Worm (Caenorhabditis elegans) whole organism, L4 larva: ENCODE data around the gene slr-2.

Experiments
- F26F4.8 ChIP-seq: fragments of 200-800 bp; sonication (Bioruptor generic); conservative IDR thresholded peaks from 2 replicates; pipeline ENCODE4 v1.3.6; 2022; ENCODE audit warnings: missing genetic modification characterization, missing compliant biosample characterization
- F49E8.2 ChIP-seq: sonication (generic microtip); optimal IDR thresholded peaks from 2 replicates; lab custom pipeline; 2016; ENCODE audit warnings: missing compliant biosample characterization, mild to moderate bottlenecking, missing genetic modification characterization, borderline replicate concordance
- R02D3.7 ChIP-seq: fragments of 150-350 bp; sonication (generic microtip); optimal IDR thresholded peaks from 3 replicates; lab custom pipeline; 2014; ENCODE audit warnings: missing biosample characterization, missing genetic modification characterization
- Y48G9A.11 ChIP-seq: fragments of 200-800 bp; sonication (Bioruptor generic); IDR thresholded peaks from 2 replicates; pipeline ENCODE4 v1.3.6; 2022; ENCODE audit warnings: missing genetic modification reagents, missing genetic modification characterization, missing compliant biosample characterization
- ZK546.5 ChIP-seq, 2 experiments: sonication (generic microtip); optimal IDR thresholded peaks; 2 replicates each; lab custom pipeline; 2017; ENCODE audit warnings: missing biosample characterization in 2 of 2, missing genetic modification characterization in 2 of 2
- aha-1 ChIP-seq: fragments of 150-350 bp; peaks from one replicate; lab custom pipeline; 2014; ENCODE audit warnings: missing biosample characterization, missing genetic modification characterization
- arid-1 ChIP-seq: fragments of 200-800 bp; sonication (Bioruptor generic); conservative IDR thresholded peaks from 2 replicates; pipeline ENCODE4 v1.3.6; 2022; ENCODE audit warnings: missing genetic modification reagents, missing genetic modification characterization, missing compliant biosample characterization
- attf-4 ChIP-seq: sonication (generic microtip); optimal IDR thresholded peaks from 3 replicates; lab custom pipeline; 2017; ENCODE audit warnings: missing biosample characterization, missing genetic modification characterization
- ceh-20 ChIP-seq: fragments of 200-800 bp; sonication (Bioruptor generic); IDR thresholded peaks from 2 replicates; pipeline ENCODE4 v1.3.6; 2022; ENCODE audit warnings: missing genetic modification reagents, missing genetic modification characterization, missing compliant biosample characterization
- ceh-44 ChIP-seq: fragments of 200-800 bp; sonication (Bioruptor generic); IDR thresholded peaks from 2 replicates; pipeline ENCODE4 v1.3.6; 2022; ENCODE audit warnings: missing genetic modification reagents, missing genetic modification characterization, missing compliant biosample characterization
- ces-1 ChIP-seq: fragments of 150-350 bp; sonication (generic microtip); optimal IDR thresholded peaks from 4 replicates; lab custom pipeline; 2014; ENCODE audit warnings: missing biosample characterization, missing genetic modification reagents, missing genetic modification characterization
- cey-2 ChIP-seq: sonication (generic microtip); optimal IDR thresholded peaks from 3 replicates; lab custom pipeline; 2017; ENCODE audit warnings: missing genetic modification characterization, mild to moderate bottlenecking, missing compliant biosample characterization, antibody characterized with exemption, borderline replicate concordance; ENCODE audit not compliant: insufficient read depth
- ctbp-1 ChIP-seq: fragments of 200-800 bp; sonication (Bioruptor generic); IDR thresholded peaks from 2 replicates; pipeline ENCODE4 v1.3.6; 2022; ENCODE audit warnings: missing genetic modification reagents, missing genetic modification characterization, missing compliant biosample characterization
- daf-8 ChIP-seq: fragments of 200-800 bp; sonication (Bioruptor generic); IDR thresholded peaks from 2 replicates; pipeline ENCODE4 v1.3.6; 2022; ENCODE audit warnings: missing genetic modification characterization, missing compliant biosample characterization
- dmd-6 ChIP-seq: fragments of 200-800 bp; sonication (Bioruptor generic); IDR thresholded peaks from 2 replicates; pipeline ENCODE4 v1.3.6; 2022; ENCODE audit warnings: missing genetic modification reagents, missing genetic modification characterization, missing compliant biosample characterization
- dmd-8 ChIP-seq: fragments of 200-800 bp; sonication (Bioruptor generic); IDR thresholded peaks from 2 replicates; pipeline ENCODE4 v1.3.6; 2022; ENCODE audit warnings: missing genetic modification characterization, missing compliant biosample characterization
- egl-27 ChIP-seq: sonication (generic microtip); optimal IDR thresholded peaks from 3 replicates; lab custom pipeline; 2017; ENCODE audit warnings: missing biosample characterization, missing genetic modification reagents, missing genetic modification characterization
- egl-43 ChIP-seq: fragments of 200-800 bp; sonication (Bioruptor generic); IDR thresholded peaks from 2 replicates; pipeline ENCODE4 v1.3.6; 2022; ENCODE audit warnings: missing genetic modification reagents, missing genetic modification characterization, missing compliant biosample characterization
- hmg-1.1 ChIP-seq: fragments of 200-800 bp; sonication (Bioruptor generic); IDR thresholded peaks from 2 replicates; pipeline ENCODE4 v1.3.6; 2022; ENCODE audit warnings: missing genetic modification reagents, missing genetic modification characterization, missing compliant biosample characterization
- lin-38 ChIP-seq: fragments of 200-800 bp; sonication (Bioruptor generic); IDR thresholded peaks from 2 replicates; pipeline ENCODE4 v1.3.6; 2022; ENCODE audit warnings: missing genetic modification reagents, missing genetic modification characterization, missing compliant biosample characterization
- lin-39 ChIP-seq: fragments of 150-350 bp; optimal IDR thresholded peaks from 2 replicates; lab custom pipeline; 2014; ENCODE audit warnings: missing biosample characterization, missing genetic modification reagents, missing genetic modification characterization
- lir-3 ChIP-seq: sonication (generic microtip); optimal IDR thresholded peaks from 2 replicates; lab custom pipeline; 2016; ENCODE audit warnings: mild to moderate bottlenecking, missing genetic modification characterization, missing compliant biosample characterization
- madf-9 ChIP-seq: fragments of 200-800 bp; sonication (Bioruptor generic); conservative IDR thresholded peaks from 2 replicates; pipeline ENCODE4 v1.3.6; 2022; ENCODE audit warnings: missing genetic modification reagents, missing genetic modification characterization, missing compliant biosample characterization
- mdt-29 ChIP-seq: fragments of 200-800 bp; sonication (Bioruptor generic); IDR thresholded peaks from 2 replicates; pipeline ENCODE4 v1.3.6; 2022; ENCODE audit warnings: missing genetic modification reagents, missing genetic modification characterization, missing compliant biosample characterization
- mes-2 ChIP-seq: sonication (generic microtip); optimal IDR thresholded peaks from 2 replicates; lab custom pipeline; 2016; ENCODE audit warnings: missing genotype, mild to moderate bottlenecking, missing genetic modification characterization, missing compliant biosample characterization; ENCODE audit not compliant: poor library complexity, severe bottlenecking
- mxl-3 ChIP-seq: fragments of 200-800 bp; sonication (Bioruptor generic); optimal IDR thresholded peaks from 2 replicates; lab custom pipeline; 2018; ENCODE audit warnings: mild to moderate bottlenecking, missing genetic modification characterization, missing compliant biosample characterization
- nhr-10 ChIP-seq: fragments of 150-350 bp; optimal IDR thresholded peaks from 2 replicates; lab custom pipeline; 2014; ENCODE audit warnings: missing biosample characterization, missing genetic modification characterization
- nhr-25 ChIP-seq: sonication (generic microtip); optimal IDR thresholded peaks from 2 replicates; lab custom pipeline; 2017; ENCODE audit warnings: missing genetic modification characterization, mild to moderate bottlenecking, missing compliant biosample characterization, antibody characterized with exemption, moderate library complexity, borderline replicate concordance; ENCODE audit not compliant: insufficient read depth
- pha-4 ChIP-seq, 2 experiments: fragments of 150-350 bp in 1 of 2; fragments of 200-800 bp in 1 of 2; sonication (Bioruptor generic) in 1 of 2; IDR thresholded peaks in 1 of 2; optimal IDR thresholded peaks in 1 of 2; 2 replicates each; pipeline versions ENCODE4 v1.3.6 to Lab custom; 2014 to 2022; ENCODE audit warnings: missing genetic modification characterization in 2 of 2, missing genetic modification reagents in 2 of 2, missing biosample characterization in 1 of 2, missing compliant biosample characterization in 1 of 2
- sdz-12 ChIP-seq: fragments of 200-800 bp; sonication (Bioruptor generic); optimal IDR thresholded peaks from 2 replicates; lab custom pipeline; 2018; ENCODE audit warnings: mild to moderate bottlenecking, missing genetic modification characterization, missing compliant biosample characterization
- set-16 ChIP-seq: fragments of 200-800 bp; sonication (Bioruptor generic); IDR thresholded peaks from 2 replicates; pipeline ENCODE4 v1.3.6; 2022; ENCODE audit warnings: missing genetic modification reagents, missing genetic modification characterization, missing compliant biosample characterization
- snpc-1.2 ChIP-seq: fragments of 200-800 bp; sonication (Bioruptor generic); IDR thresholded peaks from 2 replicates; pipeline ENCODE4 v1.3.6; 2022; ENCODE audit warnings: missing genetic modification reagents, missing genetic modification characterization, missing compliant biosample characterization
- spr-3 ChIP-seq: fragments of 200-800 bp; sonication (Bioruptor generic); optimal IDR thresholded peaks from 2 replicates; lab custom pipeline; 2018; ENCODE audit warnings: mild to moderate bottlenecking, missing genetic modification characterization, missing compliant biosample characterization
- unc-130 ChIP-seq: sonication (generic microtip); optimal IDR thresholded peaks from 2 replicates; lab custom pipeline; 2016; ENCODE audit warnings: missing genetic modification reagents, missing genetic modification characterization, missing compliant biosample characterization
- unc-62 ChIP-seq, 3 experiments: fragments of 150-350 bp in 1 of 3; sonication (generic microtip); optimal IDR thresholded peaks in 2 of 3; peaks in 1 of 3; 1 replicate in 1 of 3; 2 replicates in 2 of 3; lab custom pipeline; 2014 to 2017; ENCODE audit warnings: missing biosample characterization in 3 of 3, missing genetic modification characterization in 3 of 3, missing genetic modification reagents in 3 of 3, missing genotype in 1 of 3
- zfp-3 ChIP-seq: fragments of 200-800 bp; sonication (Bioruptor generic); conservative IDR thresholded peaks from 2 replicates; pipeline ENCODE4 v1.3.6; 2022; ENCODE audit warnings: missing genetic modification reagents, missing genetic modification characterization, missing compliant biosample characterization

The slr-2 gene

DNA sequence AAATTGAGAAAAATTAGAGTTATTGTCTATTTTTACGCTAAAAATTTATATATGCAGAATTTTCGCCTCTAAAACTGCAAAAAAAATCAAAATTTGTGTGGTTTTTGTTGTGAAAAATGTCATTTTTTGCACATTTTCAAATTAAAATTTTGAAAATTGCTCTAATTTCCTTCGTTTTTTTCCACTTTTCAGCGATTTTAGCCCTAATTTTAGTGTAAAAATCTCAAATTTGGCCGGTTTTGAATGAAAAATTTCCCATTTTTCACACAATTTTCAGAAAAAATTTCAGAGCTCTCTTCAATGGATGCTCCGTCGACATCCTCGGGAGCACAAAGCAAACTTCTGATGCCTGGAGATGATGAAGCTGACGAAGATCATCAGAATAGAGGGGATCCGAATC, 11.5 kb downstream of the slr-2 start, which contains the start of gene par-4:
TSS of gene par-4 (plus strand) at position 301 of the 400 bp plus-strand sequence.
- TF ChIP-seq madf-9 (no peak), daf-8 (GFP tag; lab: Robert Waterston, UW) (no peak), F26F4.8 (GFP tag; lab: Robert Waterston, UW) (no peak), dmd-6 (no peak), mdt-29 (GFP tag; lab: Robert Waterston, UW) (no peak), F49E8.2 (tag; lab: Kevin White, UChicago) (no peak), ceh-44 (GFP tag; lab: Robert Waterston, UW) (no peak), ceh-20 (GFP tag; lab: Robert Waterston, UW) (no peak), pha-4 (GFP tag; IDR thresholded peaks at IDR 0.05; lab: Robert Waterston, UW) (no peak), pha-4 (tag; optimal IDR thresholded peaks at IDR 0.05; lab: Kevin White, UChicago) (no peak), Y48G9A.11 (no peak), cey-2 (tag; lab: Kevin White, UChicago) (no peak), nhr-10 (tag; lab: Kevin White, UChicago) (no peak)

DNA sequence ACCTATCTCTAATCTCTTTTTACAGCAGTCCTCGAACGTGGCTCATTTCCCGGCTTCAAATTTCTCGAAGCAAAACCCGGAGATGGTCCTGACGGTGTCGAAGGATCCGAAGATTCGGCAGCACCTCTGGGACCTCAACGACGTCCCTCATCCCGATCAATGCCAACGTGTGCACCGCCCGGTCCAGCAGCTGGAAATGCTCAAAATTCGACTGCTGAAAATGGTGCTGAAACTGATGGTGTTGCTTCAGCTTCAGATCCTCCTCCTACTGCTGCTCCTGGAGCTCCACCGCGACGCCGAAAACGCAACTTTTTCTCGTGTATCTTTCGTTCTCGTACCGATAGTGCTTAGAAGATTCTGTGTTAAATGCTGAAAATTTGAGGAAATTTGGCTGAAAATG, 19.1 kb downstream of the slr-2 start:
- TF ChIP-seq lin-38 (GFP tag; lab: Robert Waterston, UW) (no peak), ctbp-1 (GFP tag; lab: Robert Waterston, UW) (no peak), egl-43 (0 out of 2 replicates have a peak, but pooled peaks have one; percentile 22), attf-4 (tag; lab: Kevin White, UChicago) (no peak), dmd-6 (no peak), Y48G9A.11 (no peak), aha-1 (tag; lab: Kevin White, UChicago) (peak; percentile 72), lir-3 (tag; lab: Kevin White, UChicago) (no peak), dmd-8 (no peak), set-16 (GFP tag; lab: Robert Waterston, UW) (peak; percentile 72)

DNA sequence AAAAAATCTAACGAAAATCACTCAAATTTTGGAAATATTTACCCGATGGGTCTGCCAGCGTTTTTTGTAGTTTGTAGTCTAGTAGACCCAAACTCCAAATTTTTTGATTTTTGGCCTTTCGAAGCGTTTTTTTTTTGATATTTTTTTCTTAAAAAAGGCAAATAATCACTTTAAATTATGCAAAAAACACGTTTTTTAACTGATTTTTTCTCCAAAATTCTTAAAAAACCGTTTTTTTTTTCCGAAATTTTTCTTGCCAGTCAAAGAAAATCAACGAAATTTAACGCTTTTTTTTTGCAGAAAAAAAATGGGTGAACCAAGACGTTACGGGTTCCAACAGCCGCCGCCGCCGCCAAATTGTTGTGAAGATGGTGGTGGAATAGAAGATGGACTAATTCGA, 21.0 kb downstream of the slr-2 start, which contains the start of gene Y37H2A.1:
TSS of gene Y37H2A.1 (plus strand) at position 301 of the 400 bp plus-strand sequence.
- TF ChIP-seq nhr-10 (tag; lab: Kevin White, UChicago) (no peak), snpc-1.2 (no peak), zfp-3 (GFP tag; lab: Robert Waterston, UW) (no peak), lir-3 (tag; lab: Kevin White, UChicago) (no peak), dmd-6 (no peak)
- TF ChIP-seq, all 104 proteins: peak for 0

DNA sequence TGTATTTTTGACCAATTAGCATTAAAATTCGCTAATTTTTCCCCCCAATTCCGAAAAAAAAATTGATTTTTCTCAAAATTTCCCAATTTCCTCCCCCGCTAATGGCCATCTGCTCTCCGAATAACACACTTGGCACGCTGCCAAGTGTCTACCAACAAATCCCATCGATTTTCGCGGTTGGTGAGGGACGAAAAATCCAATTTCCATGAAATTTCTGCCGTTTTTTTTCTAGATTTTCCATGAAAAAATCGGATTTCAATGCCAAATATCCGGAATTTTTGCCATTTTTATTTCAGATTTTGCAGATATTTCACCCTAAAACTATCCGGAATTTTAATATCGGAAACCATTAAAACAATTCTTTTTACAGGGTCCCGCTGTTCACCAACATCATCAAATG, 22.5 kb downstream of the slr-2 start:
- no peak for TF ChIP-seq arid-1 (GFP tag; lab: Robert Waterston, UW)
- peak in 1 of 2 experiments; percentile 97 for TF ChIP-seq unc-62 (GFP tag; optimal IDR thresholded peaks at IDR 0.05 in 1 of 2; lab: Kevin White, UChicago)
- no peak for TF ChIP-seq unc-62 (tag; optimal IDR thresholded peaks at IDR 0.05; lab: Kevin White, UChicago)
- TF ChIP-seq, all 104 proteins: peak for 1

DNA sequence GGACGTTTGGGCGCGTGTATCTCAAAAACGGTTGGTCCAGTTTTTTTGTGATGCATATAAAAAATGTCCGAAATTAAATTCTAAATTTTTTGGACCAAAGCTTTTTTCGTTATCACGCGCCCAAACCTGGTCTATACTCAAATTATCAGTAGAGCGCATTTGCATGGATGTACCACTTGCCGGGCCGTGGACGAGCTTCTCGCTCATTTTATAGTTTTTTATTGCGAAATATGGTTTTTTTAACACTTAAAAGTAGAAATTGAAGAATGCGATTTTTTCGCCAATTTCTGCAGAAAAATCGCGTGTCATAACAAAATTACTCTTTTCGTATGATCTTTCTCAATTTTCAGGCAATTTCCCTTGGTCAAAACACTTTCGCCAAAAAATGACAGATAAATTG, 28.1 kb downstream of the slr-2 start:
- peak; percentile 92 for TF ChIP-seq lin-38 (GFP tag; lab: Robert Waterston, UW)
- peak; percentile 34 for TF ChIP-seq aha-1 (tag; lab: Kevin White, UChicago)
- TF ChIP-seq mes-2, result peak; percentile 45

DNA sequence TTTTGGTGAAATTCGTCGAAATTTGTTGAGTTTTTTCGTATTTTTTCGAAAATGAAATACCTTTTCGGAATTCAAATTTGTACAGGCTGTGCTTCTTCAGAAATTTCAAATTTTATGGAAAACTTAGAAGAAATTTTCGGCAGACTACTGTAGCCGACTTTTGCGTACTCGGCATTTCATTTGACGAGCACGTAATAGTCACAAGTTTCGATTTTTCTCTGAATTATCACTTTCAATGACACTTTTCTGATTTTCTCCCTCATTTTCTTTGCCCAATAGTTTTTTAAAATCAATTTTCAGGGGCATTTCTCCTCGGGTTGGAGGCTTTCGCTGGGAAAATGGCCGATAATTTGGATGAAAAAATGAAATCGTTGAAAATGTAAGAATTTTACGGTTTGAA, 36.7 kb downstream of the slr-2 start, which contains the start of gene fbxa-107:
TSS of gene fbxa-107 (plus strand) at position 301 of the 400 bp plus-strand sequence.
- TF ChIP-seq lin-38 (GFP tag; lab: Robert Waterston, UW) (no peak), nhr-10 (tag; lab: Kevin White, UChicago) (no peak), R02D3.7 (tag; lab: Kevin White, UChicago) (no peak), sdz-12 (GFP tag; lab: Kevin White, UChicago) (no peak), lin-39 (tag; lab: Kevin White, UChicago) (no peak), egl-27 (tag; lab: Kevin White, UChicago) (no peak), unc-130 (GFP tag; lab: Kevin White, UChicago) (no peak), spr-3 (no peak), mxl-3 (GFP tag; lab: Kevin White, UChicago) (no peak), nhr-25 (tag; lab: Kevin White, UChicago) (no peak), ces-1 (GFP tag; lab: Kevin White, UChicago) (no peak), Y48G9A.11 (no peak), hmg-1.1 (GFP tag; lab: Robert Waterston, UW) (no peak), ZK546.5 (tag; optimal IDR thresholded peaks at IDR 0.05; lab: Kevin White, UChicago) (no peak)
